Fruit fly (Drosophila melanogaster): ENCODE results near the gene eys.

dm6 chr2L:2364200-2364754 is 52.8 kb downstream of the eys start:
- TF ChIP-seq insv (optimal IDR thresholded peaks at IDR 0.05) (no peak), h (optimal IDR thresholded peaks at IDR 0.05) (no peak), ttk (optimal IDR thresholded peaks at IDR 0.05) (no peak), psq (optimal IDR thresholded peaks at IDR 0.05) (no peak)
